Worm (Caenorhabditis elegans) whole organism, L1 larva: Measurements from ENCODE around the gene mai-2.

Experiments
- C16A3.4 ChIP-seq: fragments of 150-350 bp; optimal IDR thresholded peaks from 2 replicates; lab custom pipeline; 2014; ENCODE audit warnings: missing biosample characterization, missing genetic modification characterization
- F16B12.6 ChIP-seq: fragments of 150-350 bp; optimal IDR thresholded peaks from 2 replicates; lab custom pipeline; 2014; ENCODE audit warnings: missing biosample characterization, missing genetic modification characterization
- Y116A8C.19 ChIP-seq: sonication (generic microtip); optimal IDR thresholded peaks from 2 replicates; lab custom pipeline; 2016; ENCODE audit warnings: missing compliant biosample characterization, missing genetic modification characterization, borderline replicate concordance
- aha-1 ChIP-seq: fragments of 150-350 bp; optimal IDR thresholded peaks from 2 replicates; lab custom pipeline; 2014; ENCODE audit warnings: missing biosample characterization, missing genetic modification characterization
- aly-2 ChIP-seq: fragments of 150-350 bp; optimal IDR thresholded peaks from 2 replicates; lab custom pipeline; 2014; ENCODE audit warnings: missing biosample characterization, missing genetic modification characterization
- ama-1 ChIP-seq: fragments of 150-350 bp; optimal IDR thresholded peaks from 2 replicates; lab custom pipeline; 2014
- blmp-1 ChIP-seq: fragments of 150-350 bp; optimal IDR thresholded peaks from 2 replicates; lab custom pipeline; 2014; ENCODE audit warnings: missing biosample characterization, missing genetic modification characterization
- ceh-82 ChIP-seq, 3 experiments: fragments of 150-350 bp in 1 of 3; sonication (generic microtip) in 2 of 3; optimal IDR thresholded peaks; 2 replicates each; lab custom pipeline; 2014 to 2017; ENCODE audit warnings: missing biosample characterization in 3 of 3, missing genetic modification characterization in 3 of 3
- efl-1 ChIP-seq, 4 experiments: fragments of 150-350 bp; optimal IDR thresholded peaks in 3 of 4; peaks in 1 of 4; 1 replicate in 1 of 4; 2 replicates in 3 of 4; lab custom pipeline; 2014; ENCODE audit warnings: missing biosample characterization in 2 of 4, missing genetic modification characterization in 2 of 4, missing genetic modification reagents in 2 of 4
- efl-3 ChIP-seq: fragments of 200-800 bp; sonication (Bioruptor generic); optimal IDR thresholded peaks from 2 replicates; lab custom pipeline; 2018; ENCODE audit warnings: mild to moderate bottlenecking, missing genetic modification characterization, missing compliant biosample characterization
- elt-2 ChIP-seq: sonication (generic microtip); optimal IDR thresholded peaks from 2 replicates; lab custom pipeline; 2016; ENCODE audit warnings: missing genetic modification characterization, mild to moderate bottlenecking, inconsistent platforms, missing compliant biosample characterization, missing genetic modification reagents
- ets-5 ChIP-seq: fragments of 200-800 bp; sonication (Bioruptor generic); IDR thresholded peaks from 2 replicates; pipeline ENCODE4 v1.3.6; 2022; ENCODE audit warnings: missing genetic modification characterization, missing compliant biosample characterization
- fkh-4 ChIP-seq: sonication (generic microtip); optimal IDR thresholded peaks from 2 replicates; lab custom pipeline; 2016; ENCODE audit warnings: missing compliant biosample characterization, missing genetic modification characterization, borderline replicate concordance
- grh-1 ChIP-seq: fragments of 200-800 bp; sonication (Bioruptor generic); IDR thresholded peaks from 2 replicates; pipeline ENCODE4 v1.3.6; 2022; ENCODE audit warnings: missing genetic modification reagents, missing genetic modification characterization, missing compliant biosample characterization
- hlh-4 ChIP-seq: sonication (generic microtip); optimal IDR thresholded peaks from 2 replicates; lab custom pipeline; 2016; ENCODE audit warnings: mild to moderate bottlenecking, missing genetic modification characterization, missing compliant biosample characterization
- hpl-2 ChIP-seq: fragments of 150-350 bp; optimal IDR thresholded peaks from 2 replicates; lab custom pipeline; 2014; ENCODE audit warnings: missing biosample characterization, missing genetic modification reagents, missing genetic modification characterization
- lin-13 ChIP-seq: fragments of 150-350 bp; optimal IDR thresholded peaks from 2 replicates; lab custom pipeline; 2014; ENCODE audit warnings: missing biosample characterization, missing genetic modification reagents, missing genetic modification characterization
- lin-14 ChIP-seq: fragments of 200-800 bp; sonication (Bioruptor generic); optimal IDR thresholded peaks from 2 replicates; lab custom pipeline; 2018; ENCODE audit warnings: mild to moderate bottlenecking, missing genetic modification characterization, moderate library complexity, missing compliant biosample characterization
- lin-15B ChIP-seq: fragments of 150-350 bp; sonication (generic microtip); optimal IDR thresholded peaks from 3 replicates; lab custom pipeline; 2014; ENCODE audit warnings: missing biosample characterization, missing genetic modification characterization
- lin-35 ChIP-seq, 2 experiments: fragments of 150-350 bp; optimal IDR thresholded peaks; 2 replicates each; lab custom pipeline; 2014; ENCODE audit warnings: missing biosample characterization in 2 of 2, missing genetic modification characterization in 2 of 2, missing genetic modification reagents in 2 of 2
- lsy-2 ChIP-seq, 2 experiments: fragments of 150-350 bp; optimal IDR thresholded peaks; 2 replicates each; lab custom pipeline; 2014; ENCODE audit warnings: missing biosample characterization in 2 of 2, missing genetic modification characterization in 2 of 2
- mab-9 ChIP-seq: fragments of 200-800 bp; sonication (Bioruptor generic); IDR thresholded peaks from 2 replicates; pipeline ENCODE4 v1.3.6; 2022; ENCODE audit warnings: missing genetic modification reagents, missing genetic modification characterization, missing compliant biosample characterization
- mdl-1 ChIP-seq, 2 experiments: fragments of 150-350 bp; optimal IDR thresholded peaks; 2 replicates each; lab custom pipeline; 2014 to 2017; ENCODE audit warnings: missing biosample characterization in 2 of 2, missing genetic modification characterization in 2 of 2, inconsistent platforms in 1 of 2
- nhr-19 ChIP-seq: fragments of 200-800 bp; sonication (Bioruptor generic); conservative IDR thresholded peaks from 2 replicates; pipeline ENCODE4 v1.3.6; 2022; ENCODE audit warnings: missing genetic modification characterization, missing compliant biosample characterization
- nhr-20 ChIP-seq: sonication (generic microtip); optimal IDR thresholded peaks from 2 replicates; lab custom pipeline; 2016; ENCODE audit warnings: mild to moderate bottlenecking, missing genetic modification characterization, missing compliant biosample characterization
- nhr-47 ChIP-seq: sonication (generic microtip); optimal IDR thresholded peaks from 2 replicates; lab custom pipeline; 2016; ENCODE audit warnings: mild to moderate bottlenecking, missing genetic modification characterization, moderate library complexity, missing compliant biosample characterization
- nhr-71 ChIP-seq: sonication (generic microtip); optimal IDR thresholded peaks from 2 replicates; lab custom pipeline; 2016; ENCODE audit warnings: mild to moderate bottlenecking, missing genetic modification characterization, moderate library complexity, missing compliant biosample characterization
- nhr-76 ChIP-seq: sonication (generic microtip); optimal IDR thresholded peaks from 2 replicates; lab custom pipeline; 2017; ENCODE audit warnings: missing biosample characterization, missing genetic modification characterization
- nhr-77 ChIP-seq: fragments of 150-350 bp; optimal IDR thresholded peaks from 2 replicates; lab custom pipeline; 2014; ENCODE audit warnings: missing biosample characterization, missing genetic modification characterization
- nhr-84 ChIP-seq: sonication (generic microtip); optimal IDR thresholded peaks from 2 replicates; lab custom pipeline; 2017; ENCODE audit warnings: missing biosample characterization, missing genetic modification characterization
- nhr-85 ChIP-seq: sonication (generic microtip); peaks from one replicate; lab custom pipeline; 2016; ENCODE audit warnings: missing genetic modification characterization, inconsistent platforms, missing compliant biosample characterization
- pag-3 ChIP-seq: sonication (generic microtip); optimal IDR thresholded peaks from 2 replicates; lab custom pipeline; 2017; ENCODE audit warnings: missing genetic modification characterization, mild to moderate bottlenecking, missing compliant biosample characterization, antibody characterized with exemption, borderline replicate concordance; ENCODE audit not compliant: insufficient read depth
- pax-3 ChIP-seq: fragments of 200-800 bp; sonication (Bioruptor generic); optimal IDR thresholded peaks from 2 replicates; lab custom pipeline; 2018; ENCODE audit warnings: mild to moderate bottlenecking, missing genetic modification characterization, moderate library complexity, missing compliant biosample characterization
- pqm-1 ChIP-seq: sonication (generic microtip); optimal IDR thresholded peaks from 3 replicates; lab custom pipeline; 2017; ENCODE audit warnings: missing biosample characterization, missing genetic modification characterization
- skn-1 ChIP-seq: fragments of 150-350 bp; optimal IDR thresholded peaks from 2 replicates; lab custom pipeline; 2014; ENCODE audit warnings: missing biosample characterization, missing genetic modification characterization
- snpc-4 ChIP-seq: fragments of 150-350 bp; optimal IDR thresholded peaks from 2 replicates; lab custom pipeline; 2014; ENCODE audit warnings: missing biosample characterization, missing genetic modification characterization
- snu-23 ChIP-seq: sonication (generic microtip); optimal IDR thresholded peaks from 2 replicates; lab custom pipeline; 2016; ENCODE audit warnings: missing genetic modification characterization, missing compliant biosample characterization
- swsn-7 ChIP-seq: sonication (generic microtip); optimal IDR thresholded peaks from 2 replicates; lab custom pipeline; 2016; ENCODE audit warnings: missing genetic modification characterization, missing compliant biosample characterization
- tbx-2 ChIP-seq: sonication (generic microtip); optimal IDR thresholded peaks from 2 replicates; lab custom pipeline; 2016; ENCODE audit warnings: missing genetic modification characterization, missing compliant biosample characterization
- unc-130 ChIP-seq: fragments of 150-350 bp; optimal IDR thresholded peaks from 2 replicates; lab custom pipeline; 2017; ENCODE audit warnings: missing biosample characterization, missing genetic modification characterization, inconsistent platforms
- unc-86 ChIP-seq: sonication (generic microtip); optimal IDR thresholded peaks from 2 replicates; lab custom pipeline; 2016; ENCODE audit warnings: missing genetic modification characterization, missing compliant biosample characterization
- vab-15 ChIP-seq: sonication (generic microtip); optimal IDR thresholded peaks from 2 replicates; lab custom pipeline; 2017; ENCODE audit warnings: missing genotype, mild to moderate bottlenecking, missing genetic modification characterization, missing compliant biosample characterization
- ztf-4 ChIP-seq: fragments of 150-350 bp; optimal IDR thresholded peaks from 2 replicates; lab custom pipeline; 2014; ENCODE audit warnings: missing biosample characterization, missing genetic modification characterization

mai-2 gene

ce11 chrIV:3385337-3386215 is at the start of gene mai-2 (continued):
- TF ChIP-seq lin-14 (GFP tag; lab: Kevin White, UChicago) (peak; percentile 60), efl-1 (optimal IDR thresholded peaks at IDR 0.05; lab: Kevin White, UChicago) (peak; percentile 61 to 94), efl-1 (GFP tag; optimal IDR thresholded peaks at IDR 0.05 in 1 of 2; lab: Kevin White, UChicago) (peak; percentile 94 to 99), nhr-76 (tag; lab: Kevin White, UChicago) (no peak), snu-23 (peak; percentile 84), pax-3 (tag; lab: Kevin White, UChicago) (peak; percentile 12), nhr-84 (tag; lab: Kevin White, UChicago) (no peak), hlh-4 (tag; lab: Kevin White, UChicago) (no peak), nhr-71 (tag; lab: Kevin White, UChicago) (peak; percentile 80), snpc-4 (tag; lab: Kevin White, UChicago) (peak; percentile 26), lin-13 (GFP tag; lab: Kevin White, UChicago) (peak; percentile 57), mab-9 (GFP tag; lab: Robert Waterston, UW) (no peak), pqm-1 (tag; lab: Kevin White, UChicago) (no peak), skn-1 (tag; lab: Kevin White, UChicago) (peak; percentile 57), F16B12.6 (tag; lab: Kevin White, UChicago) (peak; percentile 95), aha-1 (tag; lab: Kevin White, UChicago) (no peak), ets-5 (GFP tag; lab: Robert Waterston, UW) (no peak), pag-3 (tag; lab: Kevin White, UChicago) (no peak), fkh-4 (tag; lab: Kevin White, UChicago) (no peak), Y116A8C.19 (tag; lab: Kevin White, UChicago) (no peak), nhr-47 (tag; lab: Kevin White, UChicago) (peak; percentile 73), nhr-19 (GFP tag; lab: Robert Waterston, UW) (peak; percentile 65), ceh-82 (tag; optimal IDR thresholded peaks at IDR 0.05; lab: Kevin White, UChicago) (peak; percentile 21 to 74 (median 32)), blmp-1 (tag; lab: Kevin White, UChicago) (peak; percentile 27), ztf-4 (tag; lab: Kevin White, UChicago) (no peak), efl-3 (GFP tag; lab: Kevin White, UChicago) (no peak), C16A3.4 (tag; lab: Kevin White, UChicago) (peak; percentile 53), grh-1 (GFP tag; lab: Robert Waterston, UW) (no peak; the same call in 1 of the 2 replicates), hpl-2 (GFP tag; lab: Kevin White, UChicago) (no peak), nhr-20 (tag; lab: Kevin White, UChicago) (peak; percentile 66), nhr-77 (peak; percentile 45), vab-15 (no peak), unc-86 (peak; percentile 60), unc-130 (peak; percentile 77)
- TF ChIP-seq, all 84 proteins: peak for 46

DNA sequence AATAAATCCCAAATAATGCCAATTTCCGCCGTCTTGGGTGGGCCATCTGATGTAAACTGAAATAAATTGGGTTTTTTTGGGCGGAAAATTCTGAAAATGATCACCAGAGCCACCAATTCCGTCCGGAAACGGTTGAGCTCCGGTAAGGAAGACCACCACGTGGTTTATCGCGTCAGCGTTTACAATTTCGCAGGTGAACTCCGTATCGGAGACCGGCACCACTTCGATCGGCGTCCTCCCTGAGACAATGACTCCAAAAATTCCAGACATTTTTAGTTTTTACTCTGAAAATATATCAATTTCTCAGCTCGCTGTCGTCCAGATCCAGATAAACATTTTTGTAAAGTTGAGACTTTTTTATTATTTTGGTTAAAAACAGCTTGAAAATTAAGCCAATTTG is 49.1 kb upstream of the mai-2 start, which contains the start of gene F42A6.6:
TSS of gene F42A6.6 (minus strand) at position 289 of the 400 bp plus-strand sequence.
- TF ChIP-seq ama-1, result peak; percentile 88
- peak; percentile 18 for TF ChIP-seq snu-23
- no peak for TF ChIP-seq hlh-4 (tag; lab: Kevin White, UChicago)
- TF ChIP-seq ztf-4 (tag; lab: Kevin White, UChicago), result peak; percentile 8
- TF ChIP-seq nhr-19 (GFP tag; lab: Robert Waterston, UW), result 0 out of 2 replicates have a peak, but pooled peaks have one; percentile 13
- TF ChIP-seq tbx-2 (tag; lab: Kevin White, UChicago), result peak; percentile 5
- no peak for TF ChIP-seq mdl-1 (tag; optimal IDR thresholded peaks at IDR 0.05; lab: Kevin White, UChicago)
- TF ChIP-seq grh-1 (GFP tag; lab: Robert Waterston, UW), result no peak
- TF ChIP-seq efl-1 (optimal IDR thresholded peaks at IDR 0.05; lab: Kevin White, UChicago), result peak; percentile 8 to 35
- TF ChIP-seq efl-1 (GFP tag; optimal IDR thresholded peaks at IDR 0.05 in 1 of 2; lab: Kevin White, UChicago), result peak in 1 of 2 experiments; percentile 71
- no peak for TF ChIP-seq lin-15B (tag; lab: Kevin White, UChicago)
- TF ChIP-seq fkh-4 (tag; lab: Kevin White, UChicago), result no peak
- TF ChIP-seq mab-9 (GFP tag; lab: Robert Waterston, UW), result no peak
- peak; percentile 64 for TF ChIP-seq nhr-85 (tag; lab: Kevin White, UChicago)
- no peak for TF ChIP-seq blmp-1 (tag; lab: Kevin White, UChicago)
- TF ChIP-seq elt-2 (tag; lab: Kevin White, UChicago), result peak; percentile 6
- TF ChIP-seq lsy-2 (tag; optimal IDR thresholded peaks at IDR 0.05; lab: Kevin White, UChicago), result peak in 1 of 2 experiments; percentile 13
- TF ChIP-seq nhr-71 (tag; lab: Kevin White, UChicago), result peak; percentile 40
- peak in 1 of 2 experiments; percentile 29 for TF ChIP-seq lin-35 (GFP tag; optimal IDR thresholded peaks at IDR 0.05; lab: Kevin White, UChicago)
- peak; percentile 6 for TF ChIP-seq swsn-7 (tag; lab: Kevin White, UChicago)
- peak; percentile 47 for TF ChIP-seq aly-2 (tag; lab: Kevin White, UChicago)
- peak; percentile 22 for TF ChIP-seq nhr-47 (tag; lab: Kevin White, UChicago)
